Fruit fly (Drosophila melanogaster) whole organism, pupa: ENCODE measurements around the gene apn.

ENCODE experiments used
- CG10348 ChIP-seq: fragments of 200-800 bp; sonication (Bioruptor generic); IDR thresholded peaks from 2 replicates; pipeline ENCODE4 v1.3.6; 2022; ENCODE audit warnings: missing biosample characterization, missing genetic modification characterization
- CG12605 ChIP-seq: fragments of 200-800 bp; sonication (Bioruptor generic); IDR thresholded peaks from 2 replicates; pipeline ENCODE4 v1.3.6; 2022; ENCODE audit warnings: missing biosample characterization, missing genetic modification characterization
- CG17806 ChIP-seq: fragments of 200-800 bp; sonication (Bioruptor generic); optimal IDR thresholded peaks from 2 replicates; lab custom pipeline; 2018; ENCODE audit warnings: missing biosample characterization, mild to moderate bottlenecking, missing genetic modification characterization, moderate library complexity
- Snoo ChIP-seq: fragments of 200-800 bp; sonication (Bioruptor generic); optimal IDR thresholded peaks from 3 replicates; lab custom pipeline; 2017; ENCODE audit warnings: missing biosample characterization, mild to moderate bottlenecking, missing genetic modification characterization, inconsistent platforms

- TF ChIP-seq Snoo (tag; lab: Kevin White, UChicago) (no peak), CG12605 (GFP tag; lab: Robert Waterston, UW) (no peak), CG10348 (no peak), CG17806 (tag; lab: Kevin White, UChicago) (no peak)
These were observed 26.9 kb downstream of the apn start for dm6 chr3R:13261706-13262105.
